Fruit fly (Drosophila melanogaster): ENCODE data around the gene Myt1.

Gene Myt1

dm6 chr3L:5828684-5829083 is 49.3 kb upstream of the Myt1 start (continued):
- no peak for TF ChIP-seq HLH4C (GFP tag; IDR thresholded peaks at IDR 0.05; ENCODE audit: partially characterized antibody)
- peak; percentile 70; the same call in 2 of the 3 replicates for TF ChIP-seq CG17361 (GFP tag; IDR thresholded peaks at IDR 0.05)
- TF ChIP-seq Dp (GFP tag; optimal IDR thresholded peaks at IDR 0.05), result no peak
- no peak for TF ChIP-seq gce (GFP tag; IDR thresholded peaks at IDR 0.05)
- TF ChIP-seq CG8290 (GFP tag; optimal IDR thresholded peaks at IDR 0.05), result no peak
- TF ChIP-seq CG8290 (tag; optimal IDR thresholded peaks at IDR 0.05), result no peak
- TF ChIP-seq esg (GFP tag; conservative IDR thresholded peaks at IDR 0.05), result no peak; the same call in 1 of the 2 replicates
- no peak for TF ChIP-seq CG12299 (tag; optimal IDR thresholded peaks at IDR 0.05)
- TF ChIP-seq gem (tag; optimal IDR thresholded peaks at IDR 0.05), result peak; percentile 70
- no peak for TF ChIP-seq CG8089 (GFP tag; optimal IDR thresholded peaks at IDR 0.05)
- no peak for TF ChIP-seq CG12071 (GFP tag; optimal IDR thresholded peaks at IDR 0.05)
- no peak for TF ChIP-seq Hey (tag; optimal IDR thresholded peaks at IDR 0.05)
- peak; percentile 39; the same call in 1 of the 2 replicates for TF ChIP-seq lmd (GFP tag; IDR thresholded peaks at IDR 0.05)
- TF ChIP-seq twi (tag; optimal IDR thresholded peaks at IDR 0.05), result no peak
- no peak for TF ChIP-seq unc-4 (GFP tag; IDR thresholded peaks at IDR 0.05; ENCODE audit: partially characterized antibody)
- no peak for TF ChIP-seq Jarid2 (GFP tag; optimal IDR thresholded peaks at IDR 0.05)
- TF ChIP-seq hth (optimal IDR thresholded peaks at IDR 0.05), result no peak

- TF ChIP-seq pho (GFP tag; optimal IDR thresholded peaks at IDR 0.05) (no peak), gt (GFP tag; IDR thresholded peaks at IDR 0.05) (no peak), lab (GFP tag; optimal IDR thresholded peaks at IDR 0.05) (no peak), abd-A (tag; optimal IDR thresholded peaks at IDR 0.05) (peak; percentile 57), az2 (GFP tag; optimal IDR thresholded peaks at IDR 0.05) (no peak), CrebB (tag; optimal IDR thresholded peaks at IDR 0.05) (no peak), zen2 (GFP tag; IDR thresholded peaks at IDR 0.05; ENCODE audit: partially characterized antibody) (no peak), crol (GFP tag; IDR thresholded peaks at IDR 0.05) (peak; percentile 44; the same call in 1 of the 2 replicates), CG10543 (GFP tag; optimal IDR thresholded peaks at IDR 0.05) (peak; percentile 55), mld (GFP tag; IDR thresholded peaks at IDR 0.05; ENCODE audit: partially characterized antibody) (no peak), dmrt11E (tag; optimal IDR thresholded peaks at IDR 0.05) (no peak), sr (GFP tag; IDR thresholded peaks at IDR 0.05) (peak; percentile 31; the same call in 1 of the 3 replicates), Oaz (GFP tag; IDR thresholded peaks at IDR 0.05) (no peak), so (GFP tag; IDR thresholded peaks at IDR 0.05) (peak; percentile 68; the same call in 2 of the 3 replicates), CG34422 (GFP tag; IDR thresholded peaks at IDR 0.05) (0 out of 3 replicates have a peak, but pooled peaks have one; percentile 8), prd (optimal IDR thresholded peaks at IDR 0.05) (no peak), prd (GFP tag; IDR thresholded peaks at IDR 0.05) (no peak), sd (tag; optimal IDR thresholded peaks at IDR 0.05) (peak; percentile 11), ssp (GFP tag; IDR thresholded peaks at IDR 0.05) (no peak), CG12769 (tag; optimal IDR thresholded peaks at IDR 0.05) (peak; percentile 40), Sox102F (GFP tag; optimal IDR thresholded peaks at IDR 0.05) (no peak)
These were observed 48.9 kb upstream of the Myt1 start for dm6 chr3L:5828275-5828674.

- TF ChIP-seq Taf1 (GFP tag; IDR thresholded peaks at IDR 0.05) (no peak), H2.0 (GFP tag; IDR thresholded peaks at IDR 0.05) (no peak), Hr78 (GFP tag; optimal IDR thresholded peaks at IDR 0.05) (no peak), Med (GFP tag) (peak; percentile 5)
These were observed 46.1 kb upstream of the Myt1 start for dm6 chr3L:5825483-5825882.

Data from whole organism, embryonic.